Worm (Caenorhabditis elegans) whole organism, L4 larva: ENCODE data around the gene C06E1.11.

Experiments
- F10B5.3 ChIP-seq: sonication (generic microtip); optimal IDR thresholded peaks from 2 replicates; lab custom pipeline; 2016; ENCODE audit warnings: mild to moderate bottlenecking, missing genetic modification characterization, missing compliant biosample characterization
- F26F4.8 ChIP-seq: fragments of 200-800 bp; sonication (Bioruptor generic); conservative IDR thresholded peaks from 2 replicates; pipeline ENCODE4 v1.3.6; 2022; ENCODE audit warnings: missing genetic modification characterization, missing compliant biosample characterization
- F49E8.2 ChIP-seq: sonication (generic microtip); optimal IDR thresholded peaks from 2 replicates; lab custom pipeline; 2016; ENCODE audit warnings: missing compliant biosample characterization, mild to moderate bottlenecking, missing genetic modification characterization, borderline replicate concordance
- T20F7.1 ChIP-seq: fragments of 200-800 bp; sonication (Bioruptor generic); optimal IDR thresholded peaks from 2 replicates; lab custom pipeline; 2018; ENCODE audit warnings: mild to moderate bottlenecking, missing genetic modification characterization, missing compliant biosample characterization
- T26A8.4 ChIP-seq: fragments of 200-800 bp; sonication (Bioruptor generic); IDR thresholded peaks from 2 replicates; pipeline ENCODE4 v1.3.6; 2022; ENCODE audit warnings: missing genetic modification characterization, missing compliant biosample characterization
- ZK546.5 ChIP-seq, 2 experiments: sonication (generic microtip); optimal IDR thresholded peaks; 2 replicates each; lab custom pipeline; 2017; ENCODE audit warnings: missing biosample characterization in 2 of 2, missing genetic modification characterization in 2 of 2
- aha-1 ChIP-seq: fragments of 150-350 bp; peaks from one replicate; lab custom pipeline; 2014; ENCODE audit warnings: missing biosample characterization, missing genetic modification characterization
- aly-2 ChIP-seq: sonication (generic microtip); optimal IDR thresholded peaks from 2 replicates; lab custom pipeline; 2018; ENCODE audit warnings: missing biosample characterization, missing genetic modification characterization
- arid-1 ChIP-seq: fragments of 200-800 bp; sonication (Bioruptor generic); conservative IDR thresholded peaks from 2 replicates; pipeline ENCODE4 v1.3.6; 2022; ENCODE audit warnings: missing genetic modification reagents, missing genetic modification characterization, missing compliant biosample characterization
- attf-4 ChIP-seq: sonication (generic microtip); optimal IDR thresholded peaks from 3 replicates; lab custom pipeline; 2017; ENCODE audit warnings: missing biosample characterization, missing genetic modification characterization
- ceh-20 ChIP-seq: fragments of 200-800 bp; sonication (Bioruptor generic); IDR thresholded peaks from 2 replicates; pipeline ENCODE4 v1.3.6; 2022; ENCODE audit warnings: missing genetic modification reagents, missing genetic modification characterization, missing compliant biosample characterization
- ceh-28 ChIP-seq: fragments of 150-350 bp; optimal IDR thresholded peaks from 2 replicates; lab custom pipeline; 2014; ENCODE audit warnings: missing biosample characterization, missing genetic modification reagents, missing genetic modification characterization
- ceh-44 ChIP-seq: fragments of 200-800 bp; sonication (Bioruptor generic); IDR thresholded peaks from 2 replicates; pipeline ENCODE4 v1.3.6; 2022; ENCODE audit warnings: missing genetic modification reagents, missing genetic modification characterization, missing compliant biosample characterization
- ceh-62 ChIP-seq: sonication (generic microtip); optimal IDR thresholded peaks from 2 replicates; lab custom pipeline; 2017; ENCODE audit warnings: missing biosample characterization, missing genetic modification characterization
- daf-16 ChIP-seq, 3 experiments: sonication (generic microtip); optimal IDR thresholded peaks; 2 replicates each; lab custom pipeline; 2016 to 2017; ENCODE audit warnings: missing genetic modification characterization in 3 of 3, missing genetic modification reagents in 3 of 3, mild to moderate bottlenecking in 2 of 3, missing compliant biosample characterization in 2 of 3, missing biosample characterization in 1 of 3, moderate library complexity in 1 of 3
- dmd-8 ChIP-seq: fragments of 200-800 bp; sonication (Bioruptor generic); IDR thresholded peaks from 2 replicates; pipeline ENCODE4 v1.3.6; 2022; ENCODE audit warnings: missing genetic modification characterization, missing compliant biosample characterization
- egl-27 ChIP-seq: sonication (generic microtip); optimal IDR thresholded peaks from 3 replicates; lab custom pipeline; 2017; ENCODE audit warnings: missing biosample characterization, missing genetic modification reagents, missing genetic modification characterization
- egl-43 ChIP-seq: fragments of 200-800 bp; sonication (Bioruptor generic); IDR thresholded peaks from 2 replicates; pipeline ENCODE4 v1.3.6; 2022; ENCODE audit warnings: missing genetic modification reagents, missing genetic modification characterization, missing compliant biosample characterization
- gei-8 ChIP-seq: fragments of 200-800 bp; sonication (Bioruptor generic); optimal IDR thresholded peaks from 2 replicates; lab custom pipeline; 2018; ENCODE audit warnings: mild to moderate bottlenecking, missing genetic modification characterization, missing compliant biosample characterization
- hlh-30 ChIP-seq: sonication (generic microtip); optimal IDR thresholded peaks from 2 replicates; lab custom pipeline; 2017; ENCODE audit warnings: antibody characterized with exemption, mild to moderate bottlenecking, missing genetic modification characterization, missing compliant biosample characterization; ENCODE audit not compliant: insufficient read depth
- hmg-1.1 ChIP-seq: fragments of 200-800 bp; sonication (Bioruptor generic); IDR thresholded peaks from 2 replicates; pipeline ENCODE4 v1.3.6; 2022; ENCODE audit warnings: missing genetic modification reagents, missing genetic modification characterization, missing compliant biosample characterization
- jun-1 ChIP-seq: fragments of 150-350 bp; optimal IDR thresholded peaks from 2 replicates; lab custom pipeline; 2014; ENCODE audit warnings: missing biosample characterization, missing genetic modification reagents, missing genetic modification characterization
- lim-7 ChIP-seq: fragments of 200-800 bp; sonication (Bioruptor generic); IDR thresholded peaks from 2 replicates; pipeline ENCODE4 v1.3.6; 2022; ENCODE audit warnings: missing genetic modification characterization, missing compliant biosample characterization
- lin-1 ChIP-seq: fragments of 200-800 bp; sonication (Bioruptor generic); IDR thresholded peaks from 2 replicates; pipeline ENCODE4 v1.3.6; 2022; ENCODE audit warnings: missing genetic modification reagents, missing genetic modification characterization, missing compliant biosample characterization
- lin-13 ChIP-seq: fragments of 150-350 bp; optimal IDR thresholded peaks from 2 replicates; lab custom pipeline; 2014; ENCODE audit warnings: missing biosample characterization, missing genetic modification reagents, missing genetic modification characterization
- lin-15B ChIP-seq: fragments of 150-350 bp; sonication (generic microtip); optimal IDR thresholded peaks from 3 replicates; lab custom pipeline; 2014; ENCODE audit warnings: missing biosample characterization, missing genetic modification characterization
- lin-29 ChIP-seq: fragments of 200-800 bp; sonication (Bioruptor generic); IDR thresholded peaks from 2 replicates; pipeline ENCODE4 v1.3.6; 2022; ENCODE audit warnings: missing genetic modification reagents, missing genetic modification characterization, missing compliant biosample characterization
- lin-38 ChIP-seq: fragments of 200-800 bp; sonication (Bioruptor generic); IDR thresholded peaks from 2 replicates; pipeline ENCODE4 v1.3.6; 2022; ENCODE audit warnings: missing genetic modification reagents, missing genetic modification characterization, missing compliant biosample characterization
- lir-3 ChIP-seq: sonication (generic microtip); optimal IDR thresholded peaks from 2 replicates; lab custom pipeline; 2016; ENCODE audit warnings: mild to moderate bottlenecking, missing genetic modification characterization, missing compliant biosample characterization
- lsy-2 ChIP-seq, 2 experiments: fragments of 150-350 bp in 1 of 2; sonication (generic microtip) in 1 of 2; optimal IDR thresholded peaks; 2 replicates each; lab custom pipeline; 2014 to 2017; ENCODE audit warnings: missing biosample characterization in 2 of 2, missing genetic modification characterization in 2 of 2
- mdl-1 ChIP-seq, 2 experiments: fragments of 150-350 bp in 1 of 2; sonication (generic microtip) in 1 of 2; optimal IDR thresholded peaks; 2 replicates each; lab custom pipeline; 2014 to 2017; ENCODE audit warnings: missing biosample characterization in 2 of 2, missing genetic modification characterization in 2 of 2
- mep-1 ChIP-seq: fragments of 150-350 bp; sonication (generic microtip); optimal IDR thresholded peaks from 3 replicates; lab custom pipeline; 2014; ENCODE audit warnings: missing biosample characterization, missing genetic modification characterization
- mxl-3 ChIP-seq: fragments of 200-800 bp; sonication (Bioruptor generic); optimal IDR thresholded peaks from 2 replicates; lab custom pipeline; 2018; ENCODE audit warnings: mild to moderate bottlenecking, missing genetic modification characterization, missing compliant biosample characterization
- nhr-11 ChIP-seq: fragments of 150-350 bp; optimal IDR thresholded peaks from 2 replicates; lab custom pipeline; 2014; ENCODE audit warnings: missing biosample characterization, missing genetic modification characterization
- nhr-25 ChIP-seq: sonication (generic microtip); optimal IDR thresholded peaks from 2 replicates; lab custom pipeline; 2017; ENCODE audit warnings: missing genetic modification characterization, mild to moderate bottlenecking, missing compliant biosample characterization, antibody characterized with exemption, moderate library complexity, borderline replicate concordance; ENCODE audit not compliant: insufficient read depth
- nhr-42 ChIP-seq: fragments of 200-800 bp; sonication (Bioruptor generic); IDR thresholded peaks from 2 replicates; pipeline ENCODE4 v1.3.6; 2022; ENCODE audit warnings: missing genetic modification characterization, missing compliant biosample characterization
- nhr-48 ChIP-seq: sonication (generic microtip); optimal IDR thresholded peaks from 2 replicates; lab custom pipeline; 2016; ENCODE audit warnings: mild to moderate bottlenecking, missing genetic modification characterization, missing compliant biosample characterization
- nhr-77 ChIP-seq: fragments of 150-350 bp; optimal IDR thresholded peaks from 2 replicates; lab custom pipeline; 2014; ENCODE audit warnings: missing biosample characterization, missing genetic modification characterization
- saeg-2 ChIP-seq: fragments of 200-800 bp; sonication (Bioruptor generic); IDR thresholded peaks from 2 replicates; pipeline ENCODE4 v1.3.6; 2022; ENCODE audit warnings: missing genetic modification reagents, missing genetic modification characterization, missing compliant biosample characterization
- sdz-12 ChIP-seq: fragments of 200-800 bp; sonication (Bioruptor generic); optimal IDR thresholded peaks from 2 replicates; lab custom pipeline; 2018; ENCODE audit warnings: mild to moderate bottlenecking, missing genetic modification characterization, missing compliant biosample characterization
- set-16 ChIP-seq: fragments of 200-800 bp; sonication (Bioruptor generic); IDR thresholded peaks from 2 replicates; pipeline ENCODE4 v1.3.6; 2022; ENCODE audit warnings: missing genetic modification reagents, missing genetic modification characterization, missing compliant biosample characterization
- skn-1 ChIP-seq: fragments of 150-350 bp; optimal IDR thresholded peaks from 2 replicates; lab custom pipeline; 2014; ENCODE audit warnings: missing biosample characterization, missing genetic modification characterization
- spr-1 ChIP-seq: sonication (generic microtip); optimal IDR thresholded peaks from 2 replicates; lab custom pipeline; 2016; ENCODE audit warnings: mild to moderate bottlenecking, missing genetic modification characterization, missing compliant biosample characterization
- tra-1 ChIP-seq: fragments of 200-800 bp; sonication (Bioruptor generic); IDR thresholded peaks from 2 replicates; pipeline ENCODE4 v1.3.6; 2022; ENCODE audit warnings: missing genetic modification reagents, missing genetic modification characterization, missing compliant biosample characterization
- unc-130 ChIP-seq: sonication (generic microtip); optimal IDR thresholded peaks from 2 replicates; lab custom pipeline; 2016; ENCODE audit warnings: missing genetic modification reagents, missing genetic modification characterization, missing compliant biosample characterization
- unc-62 ChIP-seq, 3 experiments: fragments of 150-350 bp in 1 of 3; sonication (generic microtip); optimal IDR thresholded peaks in 2 of 3; peaks in 1 of 3; 1 replicate in 1 of 3; 2 replicates in 2 of 3; lab custom pipeline; 2014 to 2017; ENCODE audit warnings: missing biosample characterization in 3 of 3, missing genetic modification characterization in 3 of 3, missing genetic modification reagents in 3 of 3, missing genotype in 1 of 3
- vab-7 ChIP-seq: fragments of 200-800 bp; sonication (Bioruptor generic); IDR thresholded peaks from 2 replicates; pipeline ENCODE4 v1.3.6; 2022; ENCODE audit warnings: missing genetic modification reagents, missing genetic modification characterization, missing compliant biosample characterization
- zfp-2 ChIP-seq: sonication (generic microtip); optimal IDR thresholded peaks from 2 replicates; lab custom pipeline; 2016; ENCODE audit warnings: mild to moderate bottlenecking, missing genetic modification characterization, missing compliant biosample characterization
- zip-11 ChIP-seq: fragments of 200-800 bp; sonication (Bioruptor generic); IDR thresholded peaks from 2 replicates; pipeline ENCODE4 v1.3.6; 2022; ENCODE audit warnings: missing genetic modification characterization, missing compliant biosample characterization
- ztf-7 ChIP-seq: fragments of 150-350 bp; optimal IDR thresholded peaks from 2 replicates; lab custom pipeline; 2014; ENCODE audit warnings: missing biosample characterization, missing genetic modification characterization

Gene C06E1.11

DNA sequence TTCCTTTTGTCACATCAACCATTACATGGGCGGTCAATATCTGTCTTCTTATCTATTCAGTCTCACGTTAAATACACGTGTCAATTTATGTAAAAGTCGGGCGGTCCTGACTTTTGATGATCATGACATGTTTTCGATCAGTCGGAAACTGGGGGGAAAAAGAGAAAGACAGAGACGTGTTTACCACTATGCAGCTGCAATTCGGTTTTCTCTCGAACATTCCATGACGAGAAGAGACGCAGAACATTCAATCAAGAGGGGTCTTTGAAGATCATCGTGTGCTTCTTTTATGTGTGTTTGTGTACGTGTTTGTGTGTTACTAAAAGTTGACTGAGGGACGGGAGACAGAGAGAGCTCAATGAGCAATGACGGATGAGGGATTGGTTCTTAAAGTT is 41.9 kb upstream of the C06E1.11 start (continued):
- TF ChIP-seq mep-1 (tag; lab: Kevin White, UChicago) (peak; percentile 90), T26A8.4 (peak; percentile 77; the same call in 1 of the 2 replicates), mxl-3 (peak; percentile 98), ceh-20 (GFP tag; lab: Robert Waterston, UW) (peak; percentile 92; the same call in 1 of the 2 replicates), skn-1 (peak; percentile 53), spr-1 (tag; lab: Kevin White, UChicago) (peak; percentile 72), F26F4.8 (no peak), egl-27 (tag; lab: Kevin White, UChicago) (peak; percentile 68), aly-2 (tag; lab: Kevin White, UChicago) (no peak), F49E8.2 (tag; lab: Kevin White, UChicago) (no peak), arid-1 (GFP tag; lab: Robert Waterston, UW) (0 out of 2 replicates have a peak, but pooled peaks have one; percentile 36), lin-38 (GFP tag; lab: Robert Waterston, UW) (peak; percentile 49), nhr-11 (tag; lab: Kevin White, UChicago) (peak; percentile 98), lin-1 (GFP tag; lab: Robert Waterston, UW) (peak; percentile 89), ceh-28 (peak; percentile 32), dmd-8 (no peak), lin-13 (peak; percentile 74), aha-1 (tag; lab: Kevin White, UChicago) (peak; percentile 70), lsy-2 (tag; optimal IDR thresholded peaks at IDR 0.05; lab: Kevin White, UChicago) (peak; percentile 74 to 87), ceh-62 (tag; lab: Kevin White, UChicago) (no peak), zfp-2 (tag; lab: Kevin White, UChicago) (no peak), nhr-25 (tag; lab: Kevin White, UChicago) (peak; percentile 72), lir-3 (tag; lab: Kevin White, UChicago) (no peak), F10B5.3 (tag; lab: Kevin White, UChicago) (no peak), hlh-30 (peak; percentile 96), unc-130 (no peak), ztf-7 (peak; percentile 72), tra-1 (GFP tag; lab: Robert Waterston, UW) (peak; percentile 96), T20F7.1 (GFP tag; lab: Kevin White, UChicago) (peak; percentile 82), attf-4 (no peak), gei-8 (GFP tag; lab: Kevin White, UChicago) (peak; percentile 84), lin-29 (GFP tag; lab: Robert Waterston, UW) (no peak), lin-15B (tag; lab: Kevin White, UChicago) (no peak), ZK546.5 (tag; optimal IDR thresholded peaks at IDR 0.05; lab: Kevin White, UChicago) (no peak), jun-1 (tag; lab: Kevin White, UChicago) (peak; percentile 49), egl-43 (GFP tag; lab: Robert Waterston, UW) (no peak), nhr-48 (tag; lab: Kevin White, UChicago) (peak; percentile 97), set-16 (GFP tag; lab: Robert Waterston, UW) (peak; percentile 23; the same call in 1 of the 2 replicates), saeg-2 (GFP tag; lab: Robert Waterston, UW) (peak; percentile 64; the same call in 1 of the 2 replicates), nhr-77 (peak; percentile 91), zip-11 (GFP tag; lab: Robert Waterston, UW) (no peak), sdz-12 (no peak), daf-16 (GFP tag; optimal IDR thresholded peaks at IDR 0.05; lab: Kevin White, UChicago) (peak; percentile 97 to 99), daf-16 (tag; optimal IDR thresholded peaks at IDR 0.05; lab: Kevin White, UChicago) (peak; percentile 99), unc-62 (GFP tag; optimal IDR thresholded peaks at IDR 0.05 in 1 of 2; lab: Kevin White, UChicago) (peak; percentile 45 to 99), unc-62 (tag; optimal IDR thresholded peaks at IDR 0.05; lab: Kevin White, UChicago) (peak; percentile 31), nhr-42 (GFP tag; lab: Robert Waterston, UW) (peak; percentile 60; the same call in 1 of the 2 replicates), lim-7 (0 out of 2 replicates have a peak, but pooled peaks have one; percentile 6), ceh-44 (GFP tag; lab: Robert Waterston, UW) (no peak), vab-7 (GFP tag; lab: Robert Waterston, UW) (no peak), hmg-1.1 (peak; percentile 78), mdl-1 (tag; optimal IDR thresholded peaks at IDR 0.05; lab: Kevin White, UChicago) (peak; percentile 66 to 97)
